Fruit fly (Drosophila melanogaster) S2 (cell line): Measurements from ENCODE around the gene CG4829.

ENCODE experiments used
- CG8478 ChIP-seq: fragments of >200 bp; optimal IDR thresholded peaks from 2 replicates; lab custom pipeline; 2018
- CTCF ChIP-seq, 2 experiments: fragments of >200 bp; optimal IDR thresholded peaks; 2 replicates each; lab custom pipeline; 2018

DNA sequence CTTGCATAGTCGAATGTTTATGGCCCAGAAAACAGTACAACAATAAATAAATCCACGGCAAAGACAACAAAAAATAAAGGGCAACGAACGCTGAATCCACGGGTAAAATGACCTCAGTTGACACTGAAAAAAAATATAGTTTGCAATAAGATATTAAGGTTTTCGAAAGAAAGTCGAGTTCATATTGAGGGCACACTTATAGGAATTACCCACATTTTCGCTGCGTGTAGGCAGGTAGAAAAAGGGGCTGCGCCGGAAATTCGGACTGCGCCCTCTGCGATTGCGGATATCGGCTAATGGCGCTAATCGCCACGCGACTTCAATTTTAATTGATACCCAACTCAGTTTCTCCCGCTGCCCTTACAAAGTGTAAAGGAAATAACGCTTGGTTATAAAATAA, 2.8 kb upstream of the CG4829 start:
- TF ChIP-seq CTCF (optimal IDR thresholded peaks at IDR 0.05; lab: Kevin White, UChicago) (no peak), CG8478 (lab: Kevin White, UChicago) (no peak)
